Fruit fly (Drosophila melanogaster) whole organism, pupa: ENCODE results near the gene Mlc-c.

Source experiments
- CG13204 ChIP-seq: fragments of 200-800 bp; sonication (Bioruptor generic); optimal IDR thresholded peaks from 2 replicates; lab custom pipeline; 2018; ENCODE audit warnings: missing biosample characterization, mild to moderate bottlenecking, missing genetic modification characterization, moderate library complexity
- CG4496 ChIP-seq: fragments of 200-800 bp; sonication (Bioruptor generic); IDR thresholded peaks from 3 replicates; pipeline ENCODE4 v1.3.6; 2022; ENCODE audit warnings: missing biosample characterization, missing genetic modification characterization
- D1 ChIP-seq: fragments of 200-800 bp; sonication (Bioruptor generic); optimal IDR thresholded peaks from 2 replicates; lab custom pipeline; 2018; ENCODE audit warnings: missing biosample characterization, mild to moderate bottlenecking, missing genetic modification characterization, moderate library complexity
- EcR ChIP-seq: fragments of 200-800 bp; sonication (Bioruptor generic); optimal IDR thresholded peaks from 3 replicates; lab custom pipeline; 2019; ENCODE audit warnings: missing biosample characterization, missing genetic modification characterization, mild to moderate bottlenecking, moderate library complexity, missing genetic modification reagents
- Ets98B ChIP-seq: fragments of 200-800 bp; sonication (Bioruptor generic); IDR thresholded peaks from 2 replicates; pipeline ENCODE4 v1.3.6; 2022; ENCODE audit warnings: missing biosample characterization, missing genetic modification characterization
- rn ChIP-seq: fragments of 200-800 bp; sonication (Bioruptor generic); IDR thresholded peaks from 2 replicates; pipeline ENCODE4 v1.3.6; 2022; ENCODE audit warnings: missing biosample characterization, missing genetic modification characterization

dm6 chrX:5636529-5637099 is 14.3 kb upstream of the Mlc-c start:
- TF ChIP-seq EcR (GFP tag; lab: Kevin White, UChicago) (no peak), rn (GFP tag; lab: Robert Waterston, UW) (no peak), CG13204 (GFP tag; lab: Kevin White, UChicago) (no peak), CG4496 (GFP tag; lab: Robert Waterston, UW) (no peak), Ets98B (GFP tag; lab: Robert Waterston, UW) (no peak), D1 (tag; lab: Kevin White, UChicago) (no peak)
